Fruit fly (Drosophila melanogaster) whole organism, adult: ENCODE measurements around the gene Sgt.

Experiments used
- CG11617 ChIP-seq: fragments of 200-800 bp; sonication (Bioruptor generic); optimal IDR thresholded peaks from 2 replicates; lab custom pipeline; 2017; ENCODE audit warnings: mild to moderate bottlenecking, missing biosample characterization, missing genetic modification reagents, missing genetic modification characterization
- CG12768 ChIP-seq: fragments of 200-800 bp; sonication (Bioruptor generic); optimal IDR thresholded peaks from 2 replicates; lab custom pipeline; 2017; ENCODE audit warnings: missing biosample characterization, missing genetic modification characterization, mild to moderate bottlenecking, moderate library complexity, missing genetic modification reagents
- CG14711 ChIP-seq: fragments of 200-800 bp; sonication (Bioruptor generic); optimal IDR thresholded peaks from 2 replicates; lab custom pipeline; 2018; ENCODE audit warnings: missing biosample characterization, mild to moderate bottlenecking, missing genetic modification characterization, moderate library complexity
- CG33017 ChIP-seq: fragments of 200-800 bp; sonication (Bioruptor generic); optimal IDR thresholded peaks from 2 replicates; lab custom pipeline; 2018; ENCODE audit warnings: missing biosample characterization, mild to moderate bottlenecking, missing genetic modification characterization, moderate library complexity
- CG5204 ChIP-seq: fragments of 200-800 bp; sonication (Bioruptor generic); optimal IDR thresholded peaks from 2 replicates; lab custom pipeline; 2016; ENCODE audit warnings: missing biosample characterization, missing genetic modification characterization
- CG7045 ChIP-seq: fragments of 200-800 bp; sonication (Bioruptor generic); optimal IDR thresholded peaks from 2 replicates; lab custom pipeline; 2017; ENCODE audit warnings: missing biosample characterization, mild to moderate bottlenecking, missing genetic modification characterization
- CG7101 ChIP-seq: fragments of 200-800 bp; sonication (Bioruptor generic); optimal IDR thresholded peaks from 2 replicates; lab custom pipeline; 2018; ENCODE audit warnings: missing biosample characterization, mild to moderate bottlenecking, missing genetic modification characterization, moderate library complexity
- Clk ChIP-seq: fragments of 200-800 bp; sonication (Bioruptor generic); optimal IDR thresholded peaks from 2 replicates; lab custom pipeline; 2017; ENCODE audit warnings: missing biosample characterization, missing genetic modification characterization
- Crg-1 ChIP-seq: fragments of 200-800 bp; sonication (Bioruptor generic); optimal IDR thresholded peaks from 2 replicates; lab custom pipeline; 2016; ENCODE audit warnings: missing biosample characterization, missing genetic modification characterization
- Hr96 ChIP-seq: fragments of 200-800 bp; sonication (Bioruptor generic); optimal IDR thresholded peaks from 2 replicates; lab custom pipeline; 2016; ENCODE audit warnings: missing biosample characterization, missing genetic modification characterization
- Mnt ChIP-seq: fragments of 200-800 bp; sonication (Bioruptor generic); optimal IDR thresholded peaks from 2 replicates; lab custom pipeline; 2016; ENCODE audit warnings: missing biosample characterization, mild to moderate bottlenecking, missing genetic modification characterization
- bab1 ChIP-seq: fragments of 200-800 bp; sonication (Bioruptor generic); optimal IDR thresholded peaks from 3 replicates; lab custom pipeline; 2019; ENCODE audit warnings: missing biosample characterization, mild to moderate bottlenecking, missing genetic modification characterization, moderate library complexity
- cic ChIP-seq: fragments of 200-800 bp; sonication (Bioruptor generic); optimal IDR thresholded peaks from 2 replicates; lab custom pipeline; 2017; ENCODE audit warnings: missing biosample characterization, mild to moderate bottlenecking, missing genetic modification characterization, moderate library complexity
- cnc ChIP-seq, 2 experiments: fragments of >200 bp; optimal IDR thresholded peaks; 2 replicates each; lab custom pipeline; 2017
- pad ChIP-seq: fragments of 200-800 bp; sonication (Bioruptor generic); optimal IDR thresholded peaks from 3 replicates; lab custom pipeline; 2017; ENCODE audit warnings: missing biosample characterization, missing genetic modification characterization, mild to moderate bottlenecking, moderate library complexity, missing genetic modification reagents
- tj ChIP-seq: fragments of 200-800 bp; sonication (Bioruptor generic); optimal IDR thresholded peaks from 3 replicates; lab custom pipeline; 2017; ENCODE audit warnings: missing biosample characterization, mild to moderate bottlenecking, missing genetic modification characterization, moderate library complexity
- toe ChIP-seq: fragments of 200-800 bp; sonication (Bioruptor generic); optimal IDR thresholded peaks from 2 replicates; lab custom pipeline; 2016; ENCODE audit warnings: missing biosample characterization, missing genetic modification characterization

Sgt gene

DNA sequence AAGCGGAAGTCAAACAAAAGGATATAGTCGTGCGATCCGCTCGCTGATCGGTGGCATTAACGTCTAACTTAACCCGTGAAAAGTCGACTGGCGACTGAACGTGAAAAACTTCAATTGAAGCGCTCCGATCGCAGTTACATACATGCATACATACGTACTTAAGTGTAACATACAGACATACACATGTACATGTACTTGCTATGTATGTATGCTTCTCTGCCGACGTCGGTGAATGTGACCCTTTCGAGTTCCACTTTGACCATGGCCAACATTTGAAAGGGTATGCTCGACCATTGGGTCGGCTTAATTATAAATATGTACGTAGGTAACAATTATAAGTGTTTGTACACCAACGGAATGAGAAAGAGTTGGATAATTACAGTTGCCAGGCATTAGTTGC lies 25.7 kb downstream of the Sgt start, which contains the start of gene qua:
Gene qua (minus strand): TSS at position 101 of the 400 bp plus-strand sequence.
- TF ChIP-seq Crg-1 (GFP tag; lab: Kevin White, UChicago), result no peak
- TF ChIP-seq CG14711 (tag; lab: Kevin White, UChicago), result no peak
- no peak for TF ChIP-seq pad (GFP tag; lab: Kevin White, UChicago)

DNA sequence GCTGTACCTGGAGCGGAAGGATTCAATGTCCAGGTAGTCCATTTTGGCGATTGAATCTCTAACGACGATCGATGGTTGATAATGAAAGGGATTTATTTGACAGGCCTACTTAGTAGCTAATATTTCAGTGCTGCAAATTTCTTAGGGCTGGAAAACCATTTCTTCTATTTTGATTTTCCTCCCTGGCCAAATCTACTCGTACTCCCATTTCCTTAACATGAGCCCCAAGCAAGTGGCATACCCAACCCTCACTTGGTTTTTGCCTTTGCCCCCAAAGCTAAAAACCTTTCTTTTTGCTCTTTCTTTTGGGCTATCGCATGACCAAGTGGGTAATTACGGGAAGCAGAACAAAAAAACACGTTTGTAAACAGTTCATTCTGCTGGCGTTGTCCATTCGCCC lies 27.3 kb downstream of the Sgt start, which contains the start of gene CG15142:
Gene CG15142 (minus strand): TSS at position 101 of the 400 bp plus-strand sequence.
- TF ChIP-seq bab1 (GFP tag; lab: Kevin White, UChicago) (no peak), Mnt (GFP tag; lab: Kevin White, UChicago) (no peak), CG5204 (no peak)

DNA sequence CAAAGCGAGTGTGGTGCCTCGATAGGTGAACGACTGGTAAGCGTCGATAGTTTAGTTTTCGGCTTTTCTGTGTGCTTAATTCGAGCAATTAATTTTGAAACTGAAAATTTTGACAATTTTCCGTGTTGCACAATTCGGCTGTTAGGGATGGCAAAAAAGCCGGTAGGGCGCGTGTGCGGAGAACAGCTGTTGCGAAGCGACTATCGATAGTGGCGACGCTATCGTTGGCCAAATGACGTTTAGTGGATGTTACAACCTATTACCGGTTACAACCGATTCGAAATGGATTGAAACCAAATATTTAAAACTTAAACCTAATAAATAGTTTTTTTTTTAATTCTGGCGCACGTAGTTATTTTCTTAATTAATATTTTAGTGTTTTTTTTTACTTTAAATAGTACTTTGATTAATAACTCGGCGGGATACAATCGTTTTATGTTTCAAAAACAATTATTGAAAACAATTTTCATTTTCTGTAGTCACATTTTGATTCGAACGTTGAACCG lies 29.6 kb downstream of the Sgt start, which contains the start of the genes mEFTs and Dhc36C:
Gene mEFTs (minus strand): TSS at position 161 of the 506 bp plus-strand sequence.
Gene Dhc36C (plus strand): TSS at position 456 of the 506 bp plus-strand sequence.
- TF ChIP-seq Mnt (GFP tag; lab: Kevin White, UChicago), result peak; percentile 72
- TF ChIP-seq cnc (optimal IDR thresholded peaks at IDR 0.05; lab: Kevin White, UChicago), result no peak
- TF ChIP-seq CG7045 (GFP tag; lab: Kevin White, UChicago), result no peak
- peak; percentile 24 for TF ChIP-seq bab1 (GFP tag; lab: Kevin White, UChicago)

DNA sequence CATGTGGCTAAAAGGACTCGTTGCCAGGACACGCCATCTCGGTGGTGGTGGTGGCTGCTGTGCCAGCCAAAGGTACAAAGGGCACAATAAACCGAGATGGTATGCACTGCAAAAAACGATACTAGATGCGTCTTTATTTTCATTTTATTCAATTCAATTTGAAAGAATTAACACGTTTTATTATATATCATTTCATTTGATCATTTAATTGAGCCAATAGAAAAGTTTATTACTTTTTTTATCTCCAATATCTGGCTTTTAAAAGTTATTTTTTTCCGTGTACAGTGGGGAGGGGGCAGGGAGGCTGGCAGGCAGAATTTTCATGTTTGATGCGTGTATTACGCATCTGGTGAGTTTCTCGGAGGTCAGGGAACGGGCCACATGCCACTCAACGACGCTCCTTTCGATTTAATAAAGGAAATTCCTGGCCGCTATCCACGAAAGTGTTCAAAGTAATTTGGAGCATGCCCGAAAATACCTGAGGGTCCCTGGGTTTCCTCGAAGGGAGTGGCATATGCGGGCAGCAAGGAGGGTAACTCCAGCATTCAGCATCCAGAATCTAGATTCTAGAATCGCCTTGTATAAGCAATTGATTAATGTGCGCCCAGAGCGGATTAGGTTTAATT lies 42.8 kb downstream of the Sgt start:
- no peak for TF ChIP-seq CG33017 (tag; lab: Kevin White, UChicago)
- no peak for TF ChIP-seq toe (GFP tag; lab: Kevin White, UChicago)
- TF ChIP-seq bab1 (GFP tag; lab: Kevin White, UChicago), result no peak
- TF ChIP-seq Clk, result no peak
- no peak for TF ChIP-seq CG12768 (GFP tag; lab: Kevin White, UChicago)
- no peak for TF ChIP-seq cic (GFP tag; lab: Kevin White, UChicago)
- TF ChIP-seq Hr96 (GFP tag; lab: Kevin White, UChicago), result no peak
- no peak for TF ChIP-seq pad (GFP tag; lab: Kevin White, UChicago)
- no peak for TF ChIP-seq CG7045 (GFP tag; lab: Kevin White, UChicago)
- TF ChIP-seq CG11617, result no peak
- no peak for TF ChIP-seq Mnt (GFP tag; lab: Kevin White, UChicago)
- TF ChIP-seq tj (GFP tag; lab: Kevin White, UChicago), result no peak
- TF ChIP-seq CG7101 (tag; lab: Kevin White, UChicago), result no peak
- no peak for TF ChIP-seq CG14711 (tag; lab: Kevin White, UChicago)
- no peak for TF ChIP-seq cnc (optimal IDR thresholded peaks at IDR 0.05; lab: Kevin White, UChicago)
- no peak for TF ChIP-seq CG5204
